Worm (Caenorhabditis elegans) whole organism, L4 larva: ENCODE data around the gene chil-23.

Experiments
- T26A8.4 ChIP-seq: fragments of 200-800 bp; sonication (Bioruptor generic); IDR thresholded peaks from 2 replicates; pipeline ENCODE4 v1.3.6; 2022; ENCODE audit warnings: missing genetic modification characterization, missing compliant biosample characterization
- Y5F2A.4 ChIP-seq: fragments of 200-800 bp; sonication (Bioruptor generic); optimal IDR thresholded peaks from 2 replicates; lab custom pipeline; 2018; ENCODE audit warnings: mild to moderate bottlenecking, missing genetic modification characterization, missing compliant biosample characterization
- aly-2 ChIP-seq: sonication (generic microtip); optimal IDR thresholded peaks from 2 replicates; lab custom pipeline; 2018; ENCODE audit warnings: missing biosample characterization, missing genetic modification characterization
- ama-1 ChIP-seq: fragments of 150-350 bp; optimal IDR thresholded peaks from 2 replicates; lab custom pipeline; 2014; ENCODE audit warnings: inconsistent platforms, mixed read lengths
- attf-4 ChIP-seq: sonication (generic microtip); optimal IDR thresholded peaks from 3 replicates; lab custom pipeline; 2017; ENCODE audit warnings: missing biosample characterization, missing genetic modification characterization
- ces-1 ChIP-seq: fragments of 150-350 bp; sonication (generic microtip); optimal IDR thresholded peaks from 4 replicates; lab custom pipeline; 2014; ENCODE audit warnings: missing biosample characterization, missing genetic modification reagents, missing genetic modification characterization
- dmd-6 ChIP-seq: fragments of 200-800 bp; sonication (Bioruptor generic); IDR thresholded peaks from 2 replicates; pipeline ENCODE4 v1.3.6; 2022; ENCODE audit warnings: missing genetic modification reagents, missing genetic modification characterization, missing compliant biosample characterization
- hlh-30 ChIP-seq: sonication (generic microtip); optimal IDR thresholded peaks from 2 replicates; lab custom pipeline; 2017; ENCODE audit warnings: antibody characterized with exemption, mild to moderate bottlenecking, missing genetic modification characterization, missing compliant biosample characterization; ENCODE audit not compliant: insufficient read depth
- lin-39 ChIP-seq: fragments of 150-350 bp; optimal IDR thresholded peaks from 2 replicates; lab custom pipeline; 2014; ENCODE audit warnings: missing biosample characterization, missing genetic modification reagents, missing genetic modification characterization
- mep-1 ChIP-seq: fragments of 150-350 bp; sonication (generic microtip); optimal IDR thresholded peaks from 3 replicates; lab custom pipeline; 2014; ENCODE audit warnings: missing biosample characterization, missing genetic modification characterization
- nhr-11 ChIP-seq: fragments of 150-350 bp; optimal IDR thresholded peaks from 2 replicates; lab custom pipeline; 2014; ENCODE audit warnings: missing biosample characterization, missing genetic modification characterization
- nhr-6 ChIP-seq: fragments of 150-350 bp; optimal IDR thresholded peaks from 2 replicates; lab custom pipeline; 2014; ENCODE audit warnings: missing biosample characterization, missing genetic modification characterization
- ztf-11 ChIP-seq: fragments of 150-350 bp; optimal IDR thresholded peaks from 2 replicates; lab custom pipeline; 2014; ENCODE audit warnings: missing biosample characterization, missing genetic modification characterization

- TF ChIP-seq ama-1 (lab: Kevin White, UChicago) (no peak), ces-1 (GFP tag; lab: Kevin White, UChicago) (no peak), Y5F2A.4 (GFP tag; lab: Kevin White, UChicago) (no peak), ztf-11 (tag; lab: Kevin White, UChicago) (no peak), T26A8.4 (no peak), hlh-30 (tag; lab: Kevin White, UChicago) (no peak), mep-1 (tag; lab: Kevin White, UChicago) (no peak), dmd-6 (GFP tag; lab: Robert Waterston, UW) (no peak), aly-2 (tag; lab: Kevin White, UChicago) (no peak), lin-39 (tag; lab: Kevin White, UChicago) (no peak), nhr-6 (tag; lab: Kevin White, UChicago) (no peak), attf-4 (tag; lab: Kevin White, UChicago) (no peak), nhr-11 (tag; lab: Kevin White, UChicago) (no peak)
Measured at ce11 chrII:9441838-9442237, 26.6 kb downstream of the chil-23 start, which contains the start of gene chil-16.
